Fruit fly (Drosophila melanogaster) whole organism, adult: ENCODE results near the gene Rpp14b.

ENCODE experiments used
- CG11617 ChIP-seq: fragments of 200-800 bp; sonication (Bioruptor generic); optimal IDR thresholded peaks from 2 replicates; lab custom pipeline; 2017; ENCODE audit warnings: mild to moderate bottlenecking, missing biosample characterization, missing genetic modification reagents, missing genetic modification characterization
- CG12768 ChIP-seq: fragments of 200-800 bp; sonication (Bioruptor generic); optimal IDR thresholded peaks from 2 replicates; lab custom pipeline; 2017; ENCODE audit warnings: missing biosample characterization, missing genetic modification characterization, mild to moderate bottlenecking, moderate library complexity, missing genetic modification reagents
- CG14711 ChIP-seq: fragments of 200-800 bp; sonication (Bioruptor generic); optimal IDR thresholded peaks from 2 replicates; lab custom pipeline; 2018; ENCODE audit warnings: missing biosample characterization, mild to moderate bottlenecking, missing genetic modification characterization, moderate library complexity
- CG33017 ChIP-seq: fragments of 200-800 bp; sonication (Bioruptor generic); optimal IDR thresholded peaks from 2 replicates; lab custom pipeline; 2018; ENCODE audit warnings: missing biosample characterization, mild to moderate bottlenecking, missing genetic modification characterization, moderate library complexity
- CG7101 ChIP-seq: fragments of 200-800 bp; sonication (Bioruptor generic); optimal IDR thresholded peaks from 2 replicates; lab custom pipeline; 2018; ENCODE audit warnings: missing biosample characterization, mild to moderate bottlenecking, missing genetic modification characterization, moderate library complexity
- Crg-1 ChIP-seq: fragments of 200-800 bp; sonication (Bioruptor generic); optimal IDR thresholded peaks from 2 replicates; lab custom pipeline; 2016; ENCODE audit warnings: missing biosample characterization, missing genetic modification characterization
- Mnt ChIP-seq: fragments of 200-800 bp; sonication (Bioruptor generic); optimal IDR thresholded peaks from 2 replicates; lab custom pipeline; 2016; ENCODE audit warnings: missing biosample characterization, mild to moderate bottlenecking, missing genetic modification characterization
- bab1 ChIP-seq: fragments of 200-800 bp; sonication (Bioruptor generic); optimal IDR thresholded peaks from 3 replicates; lab custom pipeline; 2019; ENCODE audit warnings: missing biosample characterization, mild to moderate bottlenecking, missing genetic modification characterization, moderate library complexity
- cic ChIP-seq: fragments of 200-800 bp; sonication (Bioruptor generic); optimal IDR thresholded peaks from 2 replicates; lab custom pipeline; 2017; ENCODE audit warnings: missing biosample characterization, mild to moderate bottlenecking, missing genetic modification characterization, moderate library complexity
- kay ChIP-seq: fragments of 200-800 bp; sonication (Bioruptor generic); peaks from one replicate; lab custom pipeline; 2016; ENCODE audit warnings: missing biosample characterization, missing genetic modification characterization, borderline replicate concordance
- pad ChIP-seq: fragments of 200-800 bp; sonication (Bioruptor generic); optimal IDR thresholded peaks from 3 replicates; lab custom pipeline; 2017; ENCODE audit warnings: missing biosample characterization, missing genetic modification characterization, mild to moderate bottlenecking, moderate library complexity, missing genetic modification reagents
- tj ChIP-seq: fragments of 200-800 bp; sonication (Bioruptor generic); optimal IDR thresholded peaks from 3 replicates; lab custom pipeline; 2017; ENCODE audit warnings: missing biosample characterization, mild to moderate bottlenecking, missing genetic modification characterization, moderate library complexity
- toe ChIP-seq: fragments of 200-800 bp; sonication (Bioruptor generic); optimal IDR thresholded peaks from 2 replicates; lab custom pipeline; 2016; ENCODE audit warnings: missing biosample characterization, missing genetic modification characterization

- TF ChIP-seq Mnt (GFP tag; lab: Kevin White, UChicago) (peak; percentile 5), tj (no peak), pad (GFP tag; lab: Kevin White, UChicago) (no peak), toe (GFP tag; lab: Kevin White, UChicago) (no peak), Crg-1 (no peak), CG7101 (no peak), CG14711 (tag; lab: Kevin White, UChicago) (peak; percentile 57), CG12768 (no peak), cic (GFP tag; lab: Kevin White, UChicago) (no peak), bab1 (no peak), kay (no peak), CG33017 (tag; lab: Kevin White, UChicago) (no peak), CG11617 (GFP tag; lab: Kevin White, UChicago) (no peak)
These were observed 33.2 kb upstream of the Rpp14b start, which contains the start of the genes RpS28a and Axn for dm6 chr3R:30022452-30023028.
